Worm (Caenorhabditis elegans) whole organism, late embryonic: Measurements from ENCODE around the gene K03H1.7.

Experiments
- ahr-1 ChIP-seq: sonication (generic microtip); optimal IDR thresholded peaks from 2 replicates; lab custom pipeline; 2016; ENCODE audit warnings: missing genetic modification characterization, missing compliant biosample characterization
- ama-1 ChIP-seq: fragments of 150-350 bp; optimal IDR thresholded peaks from 2 replicates; lab custom pipeline; 2014
- ceh-19 ChIP-seq: fragments of 200-800 bp; sonication (Bioruptor generic); optimal IDR thresholded peaks from 2 replicates; lab custom pipeline; 2018; ENCODE audit warnings: mild to moderate bottlenecking, missing genetic modification characterization, missing compliant biosample characterization
- ceh-2 ChIP-seq: sonication (generic microtip); optimal IDR thresholded peaks from 2 replicates; lab custom pipeline; 2016; ENCODE audit warnings: missing genotype, missing genetic modification characterization, missing compliant biosample characterization
- ceh-24 ChIP-seq: sonication (generic microtip); optimal IDR thresholded peaks from 2 replicates; lab custom pipeline; 2016; ENCODE audit warnings: mild to moderate bottlenecking, missing genetic modification characterization, missing compliant biosample characterization
- ceh-30 ChIP-seq: fragments of 150-350 bp; optimal IDR thresholded peaks from 2 replicates; lab custom pipeline; 2014; ENCODE audit warnings: missing biosample characterization, missing genetic modification characterization
- ceh-45 ChIP-seq: fragments of 200-800 bp; sonication (Bioruptor generic); IDR thresholded peaks from 2 replicates; pipeline ENCODE4 v1.3.6; 2022; ENCODE audit warnings: missing genetic modification reagents, missing genetic modification characterization, missing compliant biosample characterization
- ceh-48 ChIP-seq: sonication (generic microtip); optimal IDR thresholded peaks from 2 replicates; lab custom pipeline; 2016; ENCODE audit warnings: missing genetic modification characterization, inconsistent platforms, missing compliant biosample characterization
- ceh-6 ChIP-seq: fragments of 200-800 bp; sonication (Bioruptor generic); optimal IDR thresholded peaks from 2 replicates; lab custom pipeline; 2018; ENCODE audit warnings: mild to moderate bottlenecking, missing genetic modification characterization, missing compliant biosample characterization
- ceh-9 ChIP-seq: sonication (generic microtip); optimal IDR thresholded peaks from 2 replicates; lab custom pipeline; 2016; ENCODE audit warnings: mild to moderate bottlenecking, missing genetic modification characterization, inconsistent platforms, missing compliant biosample characterization
- che-1 ChIP-seq: sonication (generic microtip); optimal IDR thresholded peaks from 2 replicates; lab custom pipeline; 2016; ENCODE audit warnings: mild to moderate bottlenecking, missing genetic modification characterization, missing compliant biosample characterization
- ets-4 ChIP-seq: sonication (generic microtip); optimal IDR thresholded peaks from 2 replicates; lab custom pipeline; 2016; ENCODE audit warnings: missing genetic modification characterization, missing compliant biosample characterization
- eyg-1 ChIP-seq: sonication (generic microtip); optimal IDR thresholded peaks from 2 replicates; lab custom pipeline; 2016; ENCODE audit warnings: missing genotype, missing genetic modification characterization, missing compliant biosample characterization
- fkh-6 ChIP-seq: sonication (generic microtip); optimal IDR thresholded peaks from 2 replicates; lab custom pipeline; 2016; ENCODE audit warnings: missing genetic modification characterization, missing compliant biosample characterization
- gmeb-2 ChIP-seq: sonication (generic microtip); optimal IDR thresholded peaks from 2 replicates; lab custom pipeline; 2016; ENCODE audit warnings: missing genetic modification characterization, inconsistent platforms, missing compliant biosample characterization
- hlh-13 ChIP-seq: fragments of 200-800 bp; sonication (Bioruptor generic); optimal IDR thresholded peaks from 2 replicates; lab custom pipeline; 2018; ENCODE audit warnings: mild to moderate bottlenecking, missing genetic modification characterization, missing compliant biosample characterization
- hlh-30 ChIP-seq: sonication (generic microtip); optimal IDR thresholded peaks from 2 replicates; lab custom pipeline; 2017; ENCODE audit warnings: antibody characterized with exemption, missing genetic modification characterization, missing compliant biosample characterization; ENCODE audit not compliant: insufficient read depth
- hlh-6 ChIP-seq: sonication (generic microtip); optimal IDR thresholded peaks from 2 replicates; lab custom pipeline; 2016; ENCODE audit warnings: missing genotype, missing genetic modification characterization, missing compliant biosample characterization
- hlh-8 ChIP-seq: sonication (generic microtip); optimal IDR thresholded peaks from 2 replicates; lab custom pipeline; 2016; ENCODE audit warnings: missing genotype, missing genetic modification characterization, missing compliant biosample characterization
- madf-2 ChIP-seq: sonication (generic microtip); optimal IDR thresholded peaks from 2 replicates; lab custom pipeline; 2017; ENCODE audit warnings: missing genetic modification characterization, missing compliant biosample characterization
- nhr-11 ChIP-seq: fragments of 150-350 bp; optimal IDR thresholded peaks from 2 replicates; lab custom pipeline; 2014; ENCODE audit warnings: missing biosample characterization, missing genetic modification characterization
- npax-4 ChIP-seq: sonication (generic microtip); optimal IDR thresholded peaks from 2 replicates; lab custom pipeline; 2016; ENCODE audit warnings: missing genetic modification characterization, missing compliant biosample characterization
- pag-3 ChIP-seq: sonication (generic microtip); optimal IDR thresholded peaks from 2 replicates; lab custom pipeline; 2016; ENCODE audit warnings: missing compliant biosample characterization, missing genetic modification characterization, borderline replicate concordance
- pros-1 ChIP-seq: fragments of 150-350 bp; optimal IDR thresholded peaks from 2 replicates; lab custom pipeline; 2014; ENCODE audit warnings: missing biosample characterization, missing genetic modification reagents, missing genetic modification characterization
- ref-2 ChIP-seq: sonication (generic microtip); optimal IDR thresholded peaks from 2 replicates; lab custom pipeline; 2016; ENCODE audit warnings: missing genetic modification characterization, missing compliant biosample characterization
- rnt-1 ChIP-seq: sonication (generic microtip); optimal IDR thresholded peaks from 2 replicates; lab custom pipeline; 2016; ENCODE audit warnings: missing genetic modification characterization, missing compliant biosample characterization
- syd-9 ChIP-seq: sonication (generic microtip); optimal IDR thresholded peaks from 2 replicates; lab custom pipeline; 2016; ENCODE audit warnings: mild to moderate bottlenecking, missing genetic modification characterization, moderate library complexity, missing compliant biosample characterization
- tbx-2 ChIP-seq: sonication (generic microtip); optimal IDR thresholded peaks from 2 replicates; lab custom pipeline; 2016; ENCODE audit warnings: missing genetic modification characterization, missing compliant biosample characterization
- ttx-3 ChIP-seq: sonication (generic microtip); optimal IDR thresholded peaks from 2 replicates; lab custom pipeline; 2016; ENCODE audit warnings: missing genetic modification reagents, missing genetic modification characterization, missing compliant biosample characterization
- unc-55 ChIP-seq: sonication (generic microtip); optimal IDR thresholded peaks from 2 replicates; lab custom pipeline; 2017; ENCODE audit warnings: missing biosample characterization, missing genetic modification reagents, missing genetic modification characterization
- unc-86 ChIP-seq: sonication (generic microtip); optimal IDR thresholded peaks from 2 replicates; lab custom pipeline; 2016; ENCODE audit warnings: missing genetic modification characterization, missing compliant biosample characterization

Gene K03H1.7

ce11 chrIII:9907574-9907973, 39.6 kb upstream of the K03H1.7 start:
- TF ChIP-seq ceh-24 (tag; lab: Kevin White, UChicago) (no peak), hlh-13 (GFP tag; lab: Kevin White, UChicago) (no peak), pros-1 (tag; lab: Kevin White, UChicago) (no peak), rnt-1 (tag; lab: Kevin White, UChicago) (no peak), hlh-6 (no peak), ceh-2 (tag; lab: Kevin White, UChicago) (no peak), ref-2 (tag; lab: Kevin White, UChicago) (no peak), unc-55 (GFP tag; lab: Kevin White, UChicago) (no peak), npax-4 (tag; lab: Kevin White, UChicago) (no peak), ceh-30 (tag; lab: Kevin White, UChicago) (no peak), ahr-1 (tag; lab: Kevin White, UChicago) (no peak)

- TF ChIP-seq eyg-1 (tag; lab: Kevin White, UChicago) (no peak), ceh-48 (tag; lab: Kevin White, UChicago) (no peak), gmeb-2 (tag; lab: Kevin White, UChicago) (no peak), pag-3 (tag; lab: Kevin White, UChicago) (no peak), syd-9 (tag; lab: Kevin White, UChicago) (no peak), ets-4 (tag; lab: Kevin White, UChicago) (no peak), ceh-9 (tag; lab: Kevin White, UChicago) (no peak), ceh-45 (GFP tag; lab: Robert Waterston, UW) (no peak), npax-4 (tag; lab: Kevin White, UChicago) (no peak), unc-86 (no peak), ama-1 (lab: Kevin White, UChicago) (no peak), hlh-30 (tag; lab: Kevin White, UChicago) (no peak), rnt-1 (tag; lab: Kevin White, UChicago) (no peak)
These were observed 38.4 kb upstream of the K03H1.7 start for ce11 chrIII:9908769-9909168.

- no peak for TF ChIP-seq eyg-1 (tag; lab: Kevin White, UChicago)
These were observed 36.4 kb upstream of the K03H1.7 start, which contains the start of the genes cyld-1 and F40F12.9 for ce11 chrIII:9910608-9911479. TSS of gene cyld-1 (minus strand) at chrIII:9910658. TSS of gene F40F12.9 (plus strand) at chrIII:9911328.

ce11 chrIII:9912501-9912900, 34.7 kb upstream of the K03H1.7 start:
- no peak for TF ChIP-seq fkh-6 (tag; lab: Kevin White, UChicago)
- no peak for TF ChIP-seq madf-2 (tag; lab: Kevin White, UChicago)

DNA sequence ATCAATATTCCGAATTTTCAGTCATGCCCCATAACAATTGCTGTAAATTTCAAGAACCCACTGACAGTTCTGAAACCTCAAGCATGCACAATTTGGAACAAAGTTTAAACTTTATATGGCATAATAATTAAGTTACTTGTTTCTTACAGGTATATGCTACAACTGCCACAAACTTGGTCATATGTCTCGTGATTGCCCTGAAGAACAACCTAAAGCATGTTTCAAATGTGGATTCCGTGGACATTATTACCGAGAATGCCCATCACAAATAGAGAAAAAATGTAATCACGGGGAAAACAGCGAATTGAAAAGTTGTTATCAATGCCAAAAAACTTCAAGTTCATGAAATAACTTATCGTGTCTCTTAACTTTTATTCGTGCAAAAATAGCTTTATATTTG, 34.2 kb upstream of the K03H1.7 start:
- no peak for TF ChIP-seq hlh-8
- no peak for TF ChIP-seq ahr-1 (tag; lab: Kevin White, UChicago)
- TF ChIP-seq che-1 (tag; lab: Kevin White, UChicago), result no peak
- no peak for TF ChIP-seq gmeb-2 (tag; lab: Kevin White, UChicago)
- no peak for TF ChIP-seq ceh-24 (tag; lab: Kevin White, UChicago)
- TF ChIP-seq hlh-13 (GFP tag; lab: Kevin White, UChicago), result no peak
- TF ChIP-seq ref-2 (tag; lab: Kevin White, UChicago), result no peak
- no peak for TF ChIP-seq ceh-6 (GFP tag; lab: Kevin White, UChicago)
- TF ChIP-seq eyg-1 (tag; lab: Kevin White, UChicago), result no peak
- no peak for TF ChIP-seq ceh-19 (GFP tag; lab: Kevin White, UChicago)
- no peak for TF ChIP-seq tbx-2
- no peak for TF ChIP-seq pag-3 (tag; lab: Kevin White, UChicago)
- TF ChIP-seq nhr-11, result no peak
- TF ChIP-seq madf-2 (tag; lab: Kevin White, UChicago), result no peak
- no peak for TF ChIP-seq ttx-3 (tag; lab: Kevin White, UChicago)
- TF ChIP-seq ceh-45 (GFP tag; lab: Robert Waterston, UW), result no peak
